Worm (Caenorhabditis elegans) whole organism, mixed stage, embryonic: Measurements from ENCODE around the gene polg-1.

Experiments used
- nhr-28 ChIP-seq: fragments of 150-350 bp; optimal IDR thresholded peaks from 2 replicates; lab custom pipeline; 2014; ENCODE audit warnings: missing biosample characterization, missing genetic modification characterization
- unc-62 ChIP-seq: fragments of 150-350 bp; optimal IDR thresholded peaks from 2 replicates; lab custom pipeline; 2014; ENCODE audit warnings: missing biosample characterization, missing genetic modification reagents, missing genetic modification characterization

DNA sequence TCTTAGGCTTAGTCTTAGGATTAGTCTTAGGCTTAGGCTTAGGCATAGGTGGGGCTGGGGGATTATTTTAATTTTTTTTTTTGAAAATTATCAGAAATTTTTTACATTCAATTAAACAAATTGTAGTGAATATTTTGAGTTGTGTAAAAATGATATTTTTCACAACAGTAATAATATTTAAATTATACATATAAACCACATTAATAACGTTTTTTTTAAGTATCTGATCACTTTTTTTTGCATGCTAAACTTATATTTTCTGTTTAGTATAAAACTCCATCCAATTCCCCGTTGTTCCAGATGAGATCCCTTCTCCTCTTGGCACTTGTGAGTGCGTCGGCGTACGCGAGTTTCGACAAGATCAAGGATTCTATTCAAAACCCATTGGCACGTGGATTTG, 40.3 kb upstream of the polg-1 start, which contains the start of gene txdc-12.1:
- TF ChIP-seq nhr-28 (tag; lab: Kevin White, UChicago) (no peak), unc-62 (no peak)
